Worm (Caenorhabditis elegans) whole organism, L2 larva: ENCODE data around the gene F10C2.4.

Experiments
- ceh-16 ChIP-seq: fragments of 150-350 bp; optimal IDR thresholded peaks from 2 replicates; lab custom pipeline; 2014; ENCODE audit warnings: missing biosample characterization, missing genetic modification characterization
- ceh-82 ChIP-seq: fragments of 150-350 bp; optimal IDR thresholded peaks from 2 replicates; lab custom pipeline; 2014; ENCODE audit warnings: missing biosample characterization, missing genetic modification characterization
- elt-3 ChIP-seq: sonication (generic microtip); optimal IDR thresholded peaks from 2 replicates; lab custom pipeline; 2017; ENCODE audit warnings: missing biosample characterization, missing genetic modification characterization
- fos-1 ChIP-seq: fragments of 150-350 bp; optimal IDR thresholded peaks from 2 replicates; lab custom pipeline; 2014; ENCODE audit warnings: missing biosample characterization, missing genetic modification characterization
- lin-13 ChIP-seq: fragments of 150-350 bp; optimal IDR thresholded peaks from 2 replicates; lab custom pipeline; 2014; ENCODE audit warnings: missing biosample characterization, missing genetic modification reagents, missing genetic modification characterization
- lsy-2 ChIP-seq, 2 experiments: fragments of 150-350 bp in 1 of 2; sonication (generic microtip) in 1 of 2; optimal IDR thresholded peaks; 2 replicates each; lab custom pipeline; 2014 to 2017; ENCODE audit warnings: missing biosample characterization in 2 of 2, missing genetic modification characterization in 2 of 2
- mdl-1 ChIP-seq, 2 experiments: fragments of 150-350 bp in 1 of 2; sonication (generic microtip) in 1 of 2; optimal IDR thresholded peaks; 2 replicates each; lab custom pipeline; 2017; ENCODE audit warnings: missing biosample characterization in 2 of 2, missing genetic modification characterization in 2 of 2
- nhr-12 ChIP-seq: fragments of 150-350 bp; optimal IDR thresholded peaks from 2 replicates; lab custom pipeline; 2014; ENCODE audit warnings: missing biosample characterization, missing genetic modification characterization
- nhr-25 ChIP-seq: fragments of 150-350 bp; sonication (generic microtip); optimal IDR thresholded peaks from 3 replicates; lab custom pipeline; 2014; ENCODE audit warnings: missing biosample characterization, missing genetic modification characterization
- peb-1 ChIP-seq: fragments of 150-350 bp; optimal IDR thresholded peaks from 2 replicates; lab custom pipeline; 2014; ENCODE audit warnings: missing biosample characterization, missing genetic modification characterization
- unc-55 ChIP-seq: fragments of 150-350 bp; sonication (generic microtip); optimal IDR thresholded peaks from 3 replicates; lab custom pipeline; 2014; ENCODE audit warnings: missing biosample characterization, missing genetic modification reagents, missing genetic modification characterization
- zag-1 ChIP-seq: fragments of 150-350 bp; optimal IDR thresholded peaks from 2 replicates; lab custom pipeline; 2014; ENCODE audit warnings: missing biosample characterization, missing genetic modification characterization
- ztf-11 ChIP-seq: sonication (generic microtip); optimal IDR thresholded peaks from 2 replicates; lab custom pipeline; 2017; ENCODE audit warnings: missing biosample characterization, missing genetic modification characterization

- TF ChIP-seq elt-3 (tag; lab: Kevin White, UChicago) (no peak), peb-1 (tag; lab: Kevin White, UChicago) (no peak), nhr-25 (tag; lab: Kevin White, UChicago) (no peak), lin-13 (no peak), fos-1 (tag; lab: Kevin White, UChicago) (no peak), nhr-12 (tag; lab: Kevin White, UChicago) (no peak), unc-55 (GFP tag; lab: Kevin White, UChicago) (no peak), ztf-11 (tag; lab: Kevin White, UChicago) (no peak), zag-1 (tag; lab: Kevin White, UChicago) (no peak), lsy-2 (tag; optimal IDR thresholded peaks at IDR 0.05; lab: Kevin White, UChicago) (no peak), mdl-1 (tag; optimal IDR thresholded peaks at IDR 0.05; lab: Kevin White, UChicago) (no peak), ceh-82 (tag; lab: Kevin White, UChicago) (no peak), ceh-16 (no peak)
Observed at ce11 chrV:12032060-12032459, 9.3 kb upstream of the F10C2.4 start, which contains the start of gene pkc-1.
